Worm (Caenorhabditis elegans) whole organism, early embryonic: ENCODE results near the gene pdtf-1.

Experiments
- B0310.2 ChIP-seq: sonication (generic microtip); optimal IDR thresholded peaks from 2 replicates; lab custom pipeline; 2016; ENCODE audit warnings: mild to moderate bottlenecking, missing genetic modification characterization, missing compliant biosample characterization
- ama-1 ChIP-seq: fragments of 150-350 bp; optimal IDR thresholded peaks from 2 replicates; lab custom pipeline; 2014
- ets-7 ChIP-seq: sonication (generic microtip); optimal IDR thresholded peaks from 2 replicates; lab custom pipeline; 2016; ENCODE audit warnings: missing genotype, missing genetic modification characterization, missing compliant biosample characterization

DNA sequence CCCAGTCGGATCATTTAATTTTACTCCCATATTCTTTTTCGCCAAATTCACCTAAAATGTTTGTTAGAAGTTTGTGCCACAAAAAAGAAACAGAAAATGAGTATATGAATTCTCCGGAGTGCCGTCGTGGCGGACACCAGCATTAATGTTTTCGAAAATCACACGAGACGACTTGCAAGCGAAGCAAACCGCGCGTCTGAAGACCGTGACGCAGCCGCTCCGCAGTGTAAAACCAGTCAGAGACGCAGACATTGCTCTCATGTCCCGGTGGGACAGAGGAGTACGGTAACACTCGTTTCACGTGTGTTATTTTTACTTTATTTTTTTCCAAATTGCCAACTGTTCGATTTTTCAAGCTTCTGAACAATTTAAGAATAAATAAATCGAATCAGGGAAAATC lies at the start of gene pdtf-1, which contains the start of gene T26A8.4:
- TF ChIP-seq B0310.2 (tag; lab: Kevin White, UChicago) (peak; percentile 37), ets-7 (tag; lab: Kevin White, UChicago) (no peak), ama-1 (lab: Kevin White, UChicago) (peak; percentile 36)
